Worm (Caenorhabditis elegans) whole organism, young adult: ENCODE data around the gene msp-38.
A peak's percentile ranks its signal among the peaks of the same experiment; 100 is the strongest.

Source experiments
- D2030.7 ChIP-seq: fragments of 200-800 bp; sonication (Bioruptor generic); IDR thresholded peaks from 2 replicates; pipeline ENCODE4 v1.3.6; 2022; ENCODE audit warnings: missing genetic modification reagents, missing genetic modification characterization, missing compliant biosample characterization
- F10E7.11 ChIP-seq: sonication (generic microtip); optimal IDR thresholded peaks from 2 replicates; lab custom pipeline; 2017; ENCODE audit warnings: mild to moderate bottlenecking, missing genetic modification characterization, moderate library complexity, missing compliant biosample characterization
- F33H1.4 ChIP-seq: fragments of 200-800 bp; sonication (Bioruptor generic); IDR thresholded peaks from 2 replicates; pipeline ENCODE4 v1.3.6; 2022; ENCODE audit warnings: missing genetic modification reagents, missing genetic modification characterization, missing compliant biosample characterization
- F49E8.2 ChIP-seq: sonication (generic microtip); optimal IDR thresholded peaks from 3 replicates; lab custom pipeline; 2017; ENCODE audit warnings: missing genetic modification characterization, mild to moderate bottlenecking, missing compliant biosample characterization, antibody characterized with exemption, moderate library complexity; ENCODE audit not compliant: insufficient read depth
- F52B5.7 ChIP-seq: sonication (generic microtip); optimal IDR thresholded peaks from 2 replicates; lab custom pipeline; 2016; ENCODE audit warnings: mild to moderate bottlenecking, missing genetic modification characterization, missing compliant biosample characterization
- F55B11.4 ChIP-seq: sonication (generic microtip); optimal IDR thresholded peaks from 2 replicates; lab custom pipeline; 2016; ENCODE audit warnings: missing compliant biosample characterization, missing genetic modification characterization, borderline replicate concordance; ENCODE audit not compliant: insufficient read depth
- F57A8.1 ChIP-seq: fragments of 200-800 bp; sonication (Bioruptor generic); optimal IDR thresholded peaks from 2 replicates; lab custom pipeline; 2018; ENCODE audit warnings: mild to moderate bottlenecking, missing genetic modification characterization, moderate library complexity, missing compliant biosample characterization
- Y56A3A.18 ChIP-seq: fragments of 200-800 bp; sonication (Bioruptor generic); IDR thresholded peaks from 2 replicates; pipeline ENCODE4 v1.3.6; 2022; ENCODE audit warnings: missing genetic modification reagents, missing genetic modification characterization, missing compliant biosample characterization
- Y67H2A.10 ChIP-seq: fragments of 200-800 bp; sonication (Bioruptor generic); conservative IDR thresholded peaks from 2 replicates; pipeline ENCODE4 v1.3.6; 2022; ENCODE audit warnings: missing genetic modification reagents, missing genetic modification characterization, missing compliant biosample characterization
- Y95B8A.8 ChIP-seq: fragments of 200-800 bp; sonication (Bioruptor generic); IDR thresholded peaks from 2 replicates; pipeline ENCODE4 v1.3.6; 2022; ENCODE audit warnings: missing genetic modification reagents, missing genetic modification characterization, missing compliant biosample characterization
- aptf-3 ChIP-seq: fragments of 200-800 bp; sonication (Bioruptor generic); IDR thresholded peaks from 2 replicates; pipeline ENCODE4 v1.3.6; 2022; ENCODE audit warnings: missing genetic modification characterization, missing compliant biosample characterization
- atf-7 ChIP-seq: sonication (generic microtip); optimal IDR thresholded peaks from 2 replicates; lab custom pipeline; 2017; ENCODE audit warnings: mild to moderate bottlenecking, missing genetic modification characterization, missing compliant biosample characterization
- bed-2 ChIP-seq: fragments of 200-800 bp; sonication (Bioruptor generic); IDR thresholded peaks from 2 replicates; pipeline ENCODE4 v1.3.6; 2022; ENCODE audit warnings: missing genetic modification reagents, missing genetic modification characterization, missing compliant biosample characterization
- cebp-2 ChIP-seq: fragments of 200-800 bp; sonication (Bioruptor generic); IDR thresholded peaks from 2 replicates; pipeline ENCODE4 v1.3.6; 2022; ENCODE audit warnings: missing genetic modification characterization, missing compliant biosample characterization
- ceh-79 ChIP-seq: sonication (generic microtip); optimal IDR thresholded peaks from 2 replicates; lab custom pipeline; 2017; ENCODE audit warnings: mild to moderate bottlenecking, missing genetic modification characterization, missing compliant biosample characterization
- ceh-91 ChIP-seq: fragments of 200-800 bp; sonication (Bioruptor generic); IDR thresholded peaks from 2 replicates; pipeline ENCODE4 v1.3.6; 2022; ENCODE audit warnings: missing genetic modification reagents, missing genetic modification characterization, missing compliant biosample characterization
- dox-1 ChIP-seq: fragments of 200-800 bp; sonication (Bioruptor generic); IDR thresholded peaks from 2 replicates; pipeline ENCODE4 v1.3.6; 2022; ENCODE audit warnings: missing genetic modification reagents, missing genetic modification characterization, missing compliant biosample characterization
- dpl-1 ChIP-seq: fragments of 150-350 bp; optimal IDR thresholded peaks from 2 replicates; lab custom pipeline; 2014; ENCODE audit warnings: missing biosample characterization, missing genetic modification reagents, missing genetic modification characterization
- ets-4 ChIP-seq: fragments of 200-800 bp; sonication (Bioruptor generic); optimal IDR thresholded peaks from 2 replicates; lab custom pipeline; 2018; ENCODE audit warnings: mild to moderate bottlenecking, missing genetic modification characterization, missing compliant biosample characterization
- him-1 ChIP-seq: sonication (generic microtip); optimal IDR thresholded peaks from 2 replicates; lab custom pipeline; 2016; ENCODE audit warnings: missing genotype, missing genetic modification reagents, missing genetic modification characterization, missing compliant biosample characterization
- hlh-26 ChIP-seq: fragments of 200-800 bp; sonication (Bioruptor generic); conservative IDR thresholded peaks from 2 replicates; pipeline ENCODE4 v1.3.6; 2022; ENCODE audit warnings: missing genetic modification reagents, missing genetic modification characterization, missing compliant biosample characterization
- let-607 ChIP-seq, 2 experiments: fragments of 200-800 bp in 1 of 2; sonication (Bioruptor generic) in 1 of 2; sonication (generic microtip) in 1 of 2; optimal IDR thresholded peaks; 2 replicates each; lab custom pipeline; 2016 to 2018; ENCODE audit warnings: mild to moderate bottlenecking in 2 of 2, missing compliant biosample characterization in 2 of 2, missing genetic modification characterization in 2 of 2, moderate library complexity in 2 of 2, missing genotype in 1 of 2
- lin-26 ChIP-seq: fragments of 200-800 bp; sonication (Bioruptor generic); IDR thresholded peaks from 2 replicates; pipeline ENCODE4 v1.3.6; 2022; ENCODE audit warnings: missing genetic modification reagents, missing genetic modification characterization, missing compliant biosample characterization
- lin-54 ChIP-seq: fragments of 200-800 bp; sonication (Bioruptor generic); optimal IDR thresholded peaks from 2 replicates; lab custom pipeline; 2018; ENCODE audit warnings: mild to moderate bottlenecking, missing genetic modification characterization, missing compliant biosample characterization
- lsl-1 ChIP-seq: fragments of 200-800 bp; sonication (Bioruptor generic); optimal IDR thresholded peaks from 2 replicates; lab custom pipeline; 2018; ENCODE audit warnings: mild to moderate bottlenecking, missing genetic modification characterization, moderate library complexity, missing compliant biosample characterization
- lsy-27 ChIP-seq: sonication (generic microtip); optimal IDR thresholded peaks from 2 replicates; lab custom pipeline; 2017; ENCODE audit warnings: missing genetic modification characterization, mild to moderate bottlenecking, missing compliant biosample characterization, antibody characterized with exemption, missing genotype, borderline replicate concordance; ENCODE audit not compliant: insufficient read depth
- madf-6 ChIP-seq: fragments of 200-800 bp; sonication (Bioruptor generic); IDR thresholded peaks from 2 replicates; pipeline ENCODE4 v1.3.6; 2022; ENCODE audit warnings: missing genetic modification reagents, missing genetic modification characterization, missing compliant biosample characterization
- madf-8 ChIP-seq: fragments of 200-800 bp; sonication (Bioruptor generic); conservative IDR thresholded peaks from 2 replicates; pipeline ENCODE4 v1.3.6; 2022; ENCODE audit warnings: missing genetic modification reagents, missing genetic modification characterization, missing compliant biosample characterization
- nfya-2 ChIP-seq: fragments of 200-800 bp; sonication (Bioruptor generic); IDR thresholded peaks from 2 replicates; pipeline ENCODE4 v1.3.6; 2022; ENCODE audit warnings: missing genetic modification reagents, missing genetic modification characterization, missing compliant biosample characterization
- nhr-120 ChIP-seq: fragments of 200-800 bp; sonication (Bioruptor generic); IDR thresholded peaks from 2 replicates; pipeline ENCODE4 v1.3.6; 2022; ENCODE audit warnings: missing genetic modification characterization, missing compliant biosample characterization
- nhr-80 ChIP-seq: sonication (generic microtip); optimal IDR thresholded peaks from 2 replicates; lab custom pipeline; 2016; ENCODE audit warnings: missing genetic modification characterization, missing compliant biosample characterization
- pbrm-1 ChIP-seq: fragments of 200-800 bp; sonication (Bioruptor generic); IDR thresholded peaks from 2 replicates; pipeline ENCODE4 v1.3.6; 2022; ENCODE audit warnings: missing genetic modification reagents, missing genetic modification characterization, missing compliant biosample characterization
- snpc-1.1 ChIP-seq: sonication (generic microtip); optimal IDR thresholded peaks from 2 replicates; lab custom pipeline; 2017; ENCODE audit warnings: missing genetic modification characterization, mild to moderate bottlenecking, missing compliant biosample characterization, antibody characterized with exemption, moderate library complexity, missing genotype, missing genetic modification reagents; ENCODE audit not compliant: insufficient read depth
- snpc-1.3 ChIP-seq: sonication (generic microtip); optimal IDR thresholded peaks from 2 replicates; lab custom pipeline; 2017; ENCODE audit warnings: missing genetic modification characterization, mild to moderate bottlenecking, missing compliant biosample characterization, antibody characterized with exemption, moderate library complexity, missing genotype, missing genetic modification reagents; ENCODE audit not compliant: insufficient read depth
- snpc-4 ChIP-seq, 5 experiments: fragments of 150-350 bp in 1 of 5; sonication (generic microtip) in 4 of 5; optimal IDR thresholded peaks; 2 replicates each; lab custom pipeline; 2014 to 2018; ENCODE audit warnings: missing genetic modification characterization in 5 of 5, missing biosample characterization in 3 of 5, antibody characterized with exemption in 2 of 5, mild to moderate bottlenecking in 2 of 5, missing compliant biosample characterization in 2 of 5, missing genotype in 2 of 5, moderate library complexity in 2 of 5, missing genetic modification reagents in 1 of 5
- tbp1 ChIP-seq: fragments of 200-800 bp; sonication (Bioruptor generic); optimal IDR thresholded peaks from 2 replicates; lab custom pipeline; 2018; ENCODE audit warnings: mild to moderate bottlenecking, missing genetic modification characterization, missing compliant biosample characterization
- tlf-1 ChIP-seq: fragments of 200-800 bp; sonication (Bioruptor generic); optimal IDR thresholded peaks from 2 replicates; lab custom pipeline; 2018; ENCODE audit warnings: mild to moderate bottlenecking, missing genetic modification characterization, missing compliant biosample characterization
- xnd-1 ChIP-seq: sonication (generic microtip); optimal IDR thresholded peaks from 2 replicates; lab custom pipeline; 2016; ENCODE audit warnings: missing genotype, missing genetic modification reagents, missing genetic modification characterization, missing compliant biosample characterization
- ztf-6 ChIP-seq: fragments of 200-800 bp; sonication (Bioruptor generic); IDR thresholded peaks from 2 replicates; pipeline ENCODE4 v1.3.6; 2022; ENCODE audit warnings: missing genetic modification reagents, missing genetic modification characterization, missing compliant biosample characterization

msp-38 gene

DNA sequence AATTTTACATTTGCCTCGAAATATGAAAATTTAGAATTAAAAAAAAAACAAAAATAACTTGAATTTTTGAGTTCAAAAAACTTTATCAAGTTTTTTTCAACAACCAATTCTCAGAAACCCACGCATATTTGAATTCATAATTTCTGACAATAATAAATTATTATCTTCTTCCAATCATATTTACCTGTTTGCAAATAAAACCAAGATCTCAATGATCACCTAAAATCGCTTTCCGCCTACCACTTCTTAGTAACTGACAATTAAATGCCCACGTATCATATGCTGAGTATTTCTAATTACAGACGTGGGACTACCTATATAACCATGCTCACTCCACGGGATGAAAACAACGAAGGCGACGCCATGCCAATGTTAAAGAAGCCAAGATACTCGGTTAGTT lies 18.2 kb upstream of the msp-38 start, which contains the start of gene pps-1:
Gene pps-1 (plus strand): TSS at position 301 of the 400 bp plus-strand sequence.
- TF ChIP-seq nhr-80 (tag; lab: Kevin White, UChicago) (no peak), Y95B8A.8 (no peak), F55B11.4 (no peak), bed-2 (GFP tag; lab: Robert Waterston, UW) (no peak), F57A8.1 (GFP tag; lab: Kevin White, UChicago) (no peak), tbp1 (GFP tag; lab: Kevin White, UChicago) (no peak), aptf-3 (GFP tag; lab: Robert Waterston, UW) (no peak), Y56A3A.18 (no peak), tlf-1 (no peak), atf-7 (no peak), lsy-27 (tag; lab: Kevin White, UChicago) (no peak), F33H1.4 (no peak), madf-8 (GFP tag; lab: Robert Waterston, UW) (no peak), F52B5.7 (tag; lab: Kevin White, UChicago) (no peak)
- TF ChIP-seq, all 124 proteins: peak for 0

DNA sequence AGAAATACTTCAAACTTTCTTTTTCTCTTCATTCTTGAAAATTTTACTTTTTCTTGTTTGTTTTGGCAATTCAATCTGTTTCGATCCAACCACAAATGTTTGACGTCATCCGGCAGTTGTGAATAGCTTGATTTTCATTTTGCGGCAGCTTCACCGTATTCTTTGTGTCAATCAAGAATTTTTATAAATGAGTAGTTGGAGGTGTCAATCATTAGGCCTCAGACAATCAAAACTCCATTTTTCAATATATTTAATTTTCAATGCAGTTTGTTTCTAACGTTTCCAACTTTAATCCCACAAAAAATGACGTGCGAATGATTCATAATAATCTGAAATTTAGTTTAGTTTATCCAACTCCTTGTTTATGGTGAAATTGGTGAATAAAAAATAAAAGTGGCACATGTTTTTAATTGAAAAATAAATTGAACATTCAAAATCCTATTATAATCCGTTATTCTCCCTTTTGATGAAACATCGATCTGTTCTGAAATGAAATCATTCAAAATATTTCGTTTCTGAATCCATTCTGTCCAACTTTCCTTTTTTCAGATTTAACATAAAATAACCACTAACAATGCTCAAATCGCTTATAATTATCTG lies 14.0 kb upstream of the msp-38 start, which contains the start of gene ttr-53:
Gene ttr-53 (plus strand): TSS at position 550 of the 600 bp plus-strand sequence.
- TF ChIP-seq let-607 (tag; optimal IDR thresholded peaks at IDR 0.05; lab: Kevin White, UChicago), result peak; percentile 87 to 90
- no peak for TF ChIP-seq him-1 (tag; lab: Kevin White, UChicago)
- no peak for TF ChIP-seq Y67H2A.10 (GFP tag; lab: Robert Waterston, UW)
- TF ChIP-seq nhr-80 (tag; lab: Kevin White, UChicago), result peak; percentile 6
- no peak for TF ChIP-seq snpc-4 (GFP tag; optimal IDR thresholded peaks at IDR 0.05; lab: Kevin White, UChicago)
- TF ChIP-seq snpc-4 (tag; optimal IDR thresholded peaks at IDR 0.05; lab: Kevin White, UChicago), result no peak
- no peak for TF ChIP-seq ets-4
- TF ChIP-seq hlh-26 (GFP tag; lab: Robert Waterston, UW), result no peak

DNA sequence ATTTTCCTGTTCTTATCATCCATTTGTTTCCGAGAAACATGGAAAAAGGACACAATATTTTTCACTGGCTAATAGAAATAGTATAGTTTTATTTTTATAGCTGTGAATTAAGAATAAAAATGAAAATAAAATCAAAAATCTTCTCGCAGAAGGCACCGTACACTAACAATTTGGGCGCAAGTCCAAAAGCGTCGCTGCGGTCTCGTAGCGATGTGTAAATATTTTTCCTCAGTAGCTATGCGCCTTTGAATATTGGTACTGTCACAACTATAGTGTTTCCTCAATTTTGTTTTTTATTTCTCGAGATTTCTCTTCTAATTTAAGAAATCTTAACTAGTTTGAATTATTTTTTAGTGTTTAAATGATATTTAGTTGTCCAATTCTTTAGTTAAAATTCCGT lies 13.5 kb upstream of the msp-38 start:
- no peak for TF ChIP-seq snpc-4 (GFP tag; optimal IDR thresholded peaks at IDR 0.05; lab: Kevin White, UChicago)
- peak in 1 of 4 experiments; percentile 24 for TF ChIP-seq snpc-4 (tag; optimal IDR thresholded peaks at IDR 0.05; lab: Kevin White, UChicago)
- TF ChIP-seq cebp-2, result no peak
- TF ChIP-seq ztf-6 (GFP tag; lab: Robert Waterston, UW), result no peak
- TF ChIP-seq F49E8.2 (tag; lab: Kevin White, UChicago), result peak; percentile 31
- peak; percentile 90 for TF ChIP-seq F33H1.4
- no peak for TF ChIP-seq snpc-1.1 (tag; lab: Kevin White, UChicago)
- TF ChIP-seq dox-1 (GFP tag; lab: Robert Waterston, UW), result 0 out of 2 replicates have a peak, but pooled peaks have one; percentile 30
- TF ChIP-seq xnd-1, result peak; percentile 80
- peak; percentile 51 for TF ChIP-seq D2030.7 (GFP tag; lab: Robert Waterston, UW)
- TF ChIP-seq nfya-2, result no peak
- peak; percentile 22 for TF ChIP-seq him-1 (tag; lab: Kevin White, UChicago)
- no peak for TF ChIP-seq lin-26 (GFP tag; lab: Robert Waterston, UW)
- peak; percentile 10 for TF ChIP-seq lin-54 (GFP tag; lab: Kevin White, UChicago)
- peak; percentile 95 for TF ChIP-seq lsl-1 (GFP tag; lab: Kevin White, UChicago)
- no peak for TF ChIP-seq ceh-79 (tag; lab: Kevin White, UChicago)
- TF ChIP-seq nhr-120 (GFP tag; lab: Robert Waterston, UW), result no peak
- peak; percentile 42; the same call in 1 of the 2 replicates for TF ChIP-seq pbrm-1 (GFP tag; lab: Robert Waterston, UW)
- TF ChIP-seq F10E7.11, result no peak
- peak; percentile 6 for TF ChIP-seq snpc-1.3
- TF ChIP-seq madf-6, result peak; percentile 90
- TF ChIP-seq madf-8 (GFP tag; lab: Robert Waterston, UW), result peak; percentile 78
- TF ChIP-seq ceh-91 (GFP tag; lab: Robert Waterston, UW), result 0 out of 2 replicates have a peak, but pooled peaks have one; percentile 33
- no peak for TF ChIP-seq dpl-1
